Fruit fly (Drosophila melanogaster): Measurements from ENCODE around the gene CG34269.

DNA sequence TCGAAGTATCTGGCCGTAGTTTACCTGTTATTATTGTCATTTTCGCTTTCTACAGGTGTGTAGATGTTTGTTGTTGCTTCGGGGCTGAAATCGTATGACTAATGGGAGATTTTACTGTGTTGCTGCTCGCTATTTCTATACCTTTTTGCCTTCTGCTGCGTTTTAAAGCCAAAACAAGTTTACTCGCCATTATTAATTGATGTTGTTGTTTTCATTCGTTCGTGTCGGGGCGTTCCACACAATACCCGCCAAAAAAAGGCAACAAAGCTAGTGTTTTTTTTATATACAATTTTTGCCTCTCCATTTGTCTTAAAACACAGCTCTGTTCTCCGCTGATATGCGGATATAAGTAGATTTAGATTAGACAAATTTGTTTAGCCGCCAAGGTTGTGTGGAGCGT, 27.2 kb downstream of the CG34269 start:
- TF ChIP-seq CG3032 (tag; optimal IDR thresholded peaks at IDR 0.05) (no peak), esn (GFP tag; optimal IDR thresholded peaks at IDR 0.05) (no peak), Gug (GFP tag; IDR thresholded peaks at IDR 0.05) (no peak), Eip93F (GFP tag; optimal IDR thresholded peaks at IDR 0.05) (no peak), CG3919 (GFP tag; optimal IDR thresholded peaks at IDR 0.05) (no peak), Hr39 (GFP tag; optimal IDR thresholded peaks at IDR 0.05) (no peak), dsx (GFP tag; optimal IDR thresholded peaks at IDR 0.05; ENCODE audit: poor library complexity, severe bottlenecking) (no peak), OdsH (GFP tag; optimal IDR thresholded peaks at IDR 0.05) (no peak), dac (GFP tag; optimal IDR thresholded peaks at IDR 0.05) (no peak), Ets96B (tag; optimal IDR thresholded peaks at IDR 0.05) (no peak), CG11294 (GFP tag; IDR thresholded peaks at IDR 0.05) (no peak), ss (GFP tag; optimal IDR thresholded peaks at IDR 0.05) (no peak), Sox15 (GFP tag; optimal IDR thresholded peaks at IDR 0.05) (no peak)

All from whole organism, prepupa.